Fruit fly (Drosophila melanogaster): Measurements from ENCODE around the gene Hmt-1.

The Hmt-1 gene

dm6 chr3R:15836864-15837824, 20.1 kb downstream of the Hmt-1 start, which contains the start of the genes ND-23 and spn-E (continued):
- TF ChIP-seq CG18476 (GFP tag; optimal IDR thresholded peaks at IDR 0.05) (no peak), ERR (GFP tag; optimal IDR thresholded peaks at IDR 0.05) (no peak), Med (GFP tag) (peak; percentile 75), mld (GFP tag; IDR thresholded peaks at IDR 0.05; ENCODE audit: partially characterized antibody) (peak; percentile 60; the same call in 1 of the 3 replicates), Opbp (GFP tag; IDR thresholded peaks at IDR 0.05; ENCODE audit: partially characterized antibody) (peak; percentile 42; the same call in 1 of the 3 replicates), CTCF (GFP tag; optimal IDR thresholded peaks at IDR 0.05) (no peak), Hmr (GFP tag; optimal IDR thresholded peaks at IDR 0.05) (peak; percentile 57), HHEX (GFP tag; optimal IDR thresholded peaks at IDR 0.05) (no peak), CG9876 (GFP tag; optimal IDR thresholded peaks at IDR 0.05) (no peak), MBD-R2 (GFP tag; IDR thresholded peaks at IDR 0.05) (peak; percentile 30), Ets97D (GFP tag; optimal IDR thresholded peaks at IDR 0.05) (no peak), HmgD (GFP tag; optimal IDR thresholded peaks at IDR 0.05) (no peak), CG4404 (GFP tag; IDR thresholded peaks at IDR 0.05) (no peak), jigr1 (GFP tag; IDR thresholded peaks at IDR 0.05) (no peak), disco-r (GFP tag; optimal IDR thresholded peaks at IDR 0.05) (no peak), Neu2 (GFP tag; optimal IDR thresholded peaks at IDR 0.05; ENCODE audit: borderline replicate concordance) (no peak), ewg (GFP tag; optimal IDR thresholded peaks at IDR 0.05) (no peak), Dref (GFP tag; IDR thresholded peaks at IDR 0.05) (peak; percentile 68), Hr39 (optimal IDR thresholded peaks at IDR 0.05) (no peak), ci (GFP tag; IDR thresholded peaks at IDR 0.05) (no peak), CG12744 (GFP tag; optimal IDR thresholded peaks at IDR 0.05) (no peak), insv (GFP tag; optimal IDR thresholded peaks at IDR 0.05) (peak in 1 of 2 experiments; percentile 1), CG6689 (GFP tag; IDR thresholded peaks at IDR 0.05) (peak; percentile 57; the same call in 1 of the 2 replicates), Sry-β (GFP tag; optimal IDR thresholded peaks at IDR 0.05) (no peak), hkb (optimal IDR thresholded peaks at IDR 0.05) (no peak), hkb (GFP tag; IDR thresholded peaks at IDR 0.05) (no peak), lmd (GFP tag; IDR thresholded peaks at IDR 0.05) (peak; percentile 22; the same call in 1 of the 2 replicates), Sox102F (GFP tag; optimal IDR thresholded peaks at IDR 0.05) (peak; percentile 59), Eip74EF (GFP tag; optimal IDR thresholded peaks at IDR 0.05) (no peak), Dad (GFP tag; optimal IDR thresholded peaks at IDR 0.05) (no peak), CG15011 (GFP tag; optimal IDR thresholded peaks at IDR 0.05) (no peak), Taf1 (GFP tag; IDR thresholded peaks at IDR 0.05) (0 out of 2 replicates have a peak, but pooled peaks have one; percentile 14), sc (optimal IDR thresholded peaks at IDR 0.05) (no peak), sc (GFP tag; optimal IDR thresholded peaks at IDR 0.05) (no peak), CG9727 (GFP tag; optimal IDR thresholded peaks at IDR 0.05) (peak; percentile 40), nerfin-1 (tag; optimal IDR thresholded peaks at IDR 0.05) (no peak), CG1024 (GFP tag; IDR thresholded peaks at IDR 0.05) (no peak)

- TF ChIP-seq Sox102F (GFP tag; optimal IDR thresholded peaks at IDR 0.05) (no peak), MESR4 (GFP tag; optimal IDR thresholded peaks at IDR 0.05) (peak; percentile 48), CG18262 (tag; optimal IDR thresholded peaks at IDR 0.05) (no peak), Spps (tag; optimal IDR thresholded peaks at IDR 0.05) (no peak), CG14710 (tag; optimal IDR thresholded peaks at IDR 0.05) (peak; percentile 22), CG2120 (GFP tag; optimal IDR thresholded peaks at IDR 0.05) (peak; percentile 4), CG10959 (GFP tag; IDR thresholded peaks at IDR 0.05) (no peak), CG8089 (GFP tag; optimal IDR thresholded peaks at IDR 0.05) (no peak), trem (tag; optimal IDR thresholded peaks at IDR 0.05) (peak; percentile 40), Dref (GFP tag; IDR thresholded peaks at IDR 0.05) (peak; percentile 63), BEAF-32 (GFP tag; optimal IDR thresholded peaks at IDR 0.05) (peak; percentile 46), Med (GFP tag) (peak; percentile 15), gsb-n (tag; optimal IDR thresholded peaks at IDR 0.05) (no peak), tap (tag; optimal IDR thresholded peaks at IDR 0.05) (no peak), CG30020 (tag; optimal IDR thresholded peaks at IDR 0.05) (peak; percentile 11), CG31224 (GFP tag; IDR thresholded peaks at IDR 0.05) (no peak)
Measured at dm6 chr3R:15834375-15835031, 22.8 kb downstream of the Hmt-1 start, which contains the start of the genes CG43317 and Arpc3A. TSS of gene CG43317 (minus strand) at chr3R:15834425. TSS of gene Arpc3A (plus strand) at chr3R:15834648.
